Worm (Caenorhabditis elegans): Measurements from ENCODE around the gene C09B9.7.

- no peak for TF ChIP-seq mdl-1 (tag; optimal IDR thresholded peaks at IDR 0.05)
- no peak for TF ChIP-seq ztf-1 (GFP tag; conservative IDR thresholded peaks at IDR 0.05)
- TF ChIP-seq alr-1 (tag; optimal IDR thresholded peaks at IDR 0.05): no peak
- TF ChIP-seq nhr-11 (tag; optimal IDR thresholded peaks at IDR 0.05): no peak
- no peak for TF ChIP-seq skn-1 (tag; optimal IDR thresholded peaks at IDR 0.05)
- TF ChIP-seq lin-39 (tag; optimal IDR thresholded peaks at IDR 0.05): no peak
- no peak for TF ChIP-seq dmd-4 (tag; optimal IDR thresholded peaks at IDR 0.05)
- no peak for TF ChIP-seq unc-62 (GFP tag; optimal IDR thresholded peaks at IDR 0.05)
- TF ChIP-seq nhr-237 (tag; optimal IDR thresholded peaks at IDR 0.05): no peak
- TF ChIP-seq ama-1 (optimal IDR thresholded peaks at IDR 0.05): no peak
- TF ChIP-seq ceh-16 (tag; optimal IDR thresholded peaks at IDR 0.05): no peak
- no peak for TF ChIP-seq elt-3 (tag; optimal IDR thresholded peaks at IDR 0.05)
- peak; percentile 6 for TF ChIP-seq F13H6.1 (tag; optimal IDR thresholded peaks at IDR 0.05)
- TF ChIP-seq unc-39 (tag; optimal IDR thresholded peaks at IDR 0.05): no peak
These were observed 22.1 kb upstream of the C09B9.7 start, which contains the start of gene pygo-1 for ce11 chrIV:5082900-5083530.

All from whole organism, L2 larva.